Fruit fly (Drosophila melanogaster) whole organism: ENCODE data around the gene Lip4.

ENCODE experiments used
- CG8478 ChIP-seq: fragments of >200 bp; optimal IDR thresholded peaks from 2 replicates; lab custom pipeline; 2018; ENCODE audit warnings: inconsistent platforms
- Dll ChIP-seq: fragments of >200 bp; optimal IDR thresholded peaks from 2 replicates; lab custom pipeline; 2017
- EcR ChIP-seq, 2 experiments: fragments of >200 bp; optimal IDR thresholded peaks; 2 replicates each; lab custom pipeline; 2017; ENCODE audit warnings: missing biosample characterization in 2 of 2, missing genetic modification characterization in 2 of 2, missing genetic modification reagents in 2 of 2
- psq ChIP-seq: fragments of >200 bp; optimal IDR thresholded peaks from 2 replicates; lab custom pipeline; 2017
- usp ChIP-seq: fragments of >200 bp; optimal IDR thresholded peaks from 2 replicates; lab custom pipeline; 2017; ENCODE audit warnings: missing biosample characterization, missing genetic modification characterization, mixed read lengths

- TF ChIP-seq usp (GFP tag; lab: Kevin White, UChicago), result no peak
- TF ChIP-seq psq (lab: Kevin White, UChicago), result no peak
- no peak for TF ChIP-seq CG8478 (lab: Kevin White, UChicago)
- TF ChIP-seq EcR (GFP tag; optimal IDR thresholded peaks at IDR 0.05; lab: Kevin White, UChicago), result no peak
- no peak for TF ChIP-seq Dll (lab: Kevin White, UChicago)
These were observed 27.3 kb downstream of the Lip4 start for dm6 chr2L:10554676-10555075.
